Worm (Caenorhabditis elegans) whole organism, L4 larva: ENCODE results near the gene cyld-1.

Experiments used
- R02D3.7 ChIP-seq: fragments of 150-350 bp; sonication (generic microtip); optimal IDR thresholded peaks from 3 replicates; lab custom pipeline; 2014; ENCODE audit warnings: missing biosample characterization, missing genetic modification characterization
- ZK337.2 ChIP-seq: fragments of 200-800 bp; sonication (Bioruptor generic); IDR thresholded peaks from 2 replicates; pipeline ENCODE4 v1.3.6; 2022; ENCODE audit warnings: missing genetic modification reagents, missing genetic modification characterization, missing compliant biosample characterization
- ZK546.5 ChIP-seq, 2 experiments: sonication (generic microtip); optimal IDR thresholded peaks; 2 replicates each; lab custom pipeline; 2017; ENCODE audit warnings: missing biosample characterization in 2 of 2, missing genetic modification characterization in 2 of 2
- daf-16 ChIP-seq, 3 experiments: sonication (generic microtip); optimal IDR thresholded peaks; 2 replicates each; lab custom pipeline; 2016 to 2017; ENCODE audit warnings: missing genetic modification characterization in 3 of 3, missing genetic modification reagents in 3 of 3, mild to moderate bottlenecking in 2 of 3, missing compliant biosample characterization in 2 of 3, missing biosample characterization in 1 of 3, moderate library complexity in 1 of 3
- fos-1 ChIP-seq: fragments of 150-350 bp; optimal IDR thresholded peaks from 2 replicates; lab custom pipeline; 2014; ENCODE audit warnings: missing biosample characterization, missing genetic modification characterization
- nhr-11 ChIP-seq: fragments of 150-350 bp; optimal IDR thresholded peaks from 2 replicates; lab custom pipeline; 2014; ENCODE audit warnings: missing biosample characterization, missing genetic modification characterization
- nhr-76 ChIP-seq: fragments of 150-350 bp; optimal IDR thresholded peaks from 2 replicates; lab custom pipeline; 2014; ENCODE audit warnings: missing biosample characterization, missing genetic modification characterization
- skn-1 ChIP-seq: fragments of 150-350 bp; optimal IDR thresholded peaks from 2 replicates; lab custom pipeline; 2014; ENCODE audit warnings: missing biosample characterization, missing genetic modification characterization
- unc-130 ChIP-seq: sonication (generic microtip); optimal IDR thresholded peaks from 2 replicates; lab custom pipeline; 2016; ENCODE audit warnings: missing genetic modification reagents, missing genetic modification characterization, missing compliant biosample characterization
- unc-39 ChIP-seq: sonication (generic microtip); optimal IDR thresholded peaks from 2 replicates; lab custom pipeline; 2017; ENCODE audit warnings: missing biosample characterization, missing genetic modification characterization
- ztf-11 ChIP-seq: fragments of 150-350 bp; optimal IDR thresholded peaks from 2 replicates; lab custom pipeline; 2014; ENCODE audit warnings: missing biosample characterization, missing genetic modification characterization

DNA sequence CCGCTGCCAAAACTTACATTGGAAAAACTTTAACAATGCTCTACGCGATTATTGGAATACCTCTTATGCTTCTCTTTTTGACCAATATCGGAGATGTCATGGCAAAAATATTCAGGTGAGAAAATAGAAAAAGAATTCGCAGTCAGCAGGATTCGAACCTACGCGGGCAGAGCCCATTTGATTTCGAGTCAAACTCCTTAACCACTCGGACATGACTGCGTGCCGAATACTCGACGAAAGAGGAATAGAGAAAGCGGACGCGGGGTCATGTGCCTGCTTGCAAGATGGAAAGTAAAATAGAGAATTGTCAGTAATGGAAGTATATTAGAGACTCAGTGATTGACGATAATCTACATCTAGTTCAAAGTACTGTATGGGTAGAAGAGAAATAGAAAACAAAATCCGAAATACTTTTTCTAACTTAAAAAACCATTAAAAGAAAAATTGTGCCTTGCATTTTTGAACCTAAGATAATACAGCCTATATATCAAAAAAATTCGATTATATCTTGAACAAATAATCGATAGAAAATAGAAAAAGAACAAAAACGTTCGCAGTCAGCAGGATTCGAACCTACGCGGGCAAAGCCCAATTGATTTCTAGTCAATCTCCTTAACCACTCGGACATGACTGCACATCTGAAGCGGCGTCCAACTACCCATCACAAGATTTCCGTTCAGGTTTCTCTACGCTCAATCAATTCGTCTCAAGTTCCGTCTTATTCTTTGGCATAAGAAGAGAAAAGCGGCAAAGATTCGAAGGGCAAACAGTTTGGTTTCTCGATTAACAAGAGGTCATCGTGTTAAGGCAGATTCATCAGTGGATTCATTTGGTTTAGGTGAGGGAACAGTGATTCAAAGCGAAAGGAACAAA lies 48.8 kb downstream of the cyld-1 start:
- TF ChIP-seq skn-1 = no peak
- TF ChIP-seq fos-1 (tag; lab: Kevin White, UChicago) = no peak
- no peak for TF ChIP-seq R02D3.7 (tag; lab: Kevin White, UChicago)
- no peak for TF ChIP-seq ZK546.5 (tag; optimal IDR thresholded peaks at IDR 0.05; lab: Kevin White, UChicago)
- TF ChIP-seq ztf-11 (tag; lab: Kevin White, UChicago) = no peak
- TF ChIP-seq nhr-76 (tag; lab: Kevin White, UChicago) = no peak
- peak; percentile 85 for TF ChIP-seq ZK337.2 (GFP tag; lab: Robert Waterston, UW)
- TF ChIP-seq unc-130 (GFP tag; lab: Kevin White, UChicago) = peak; percentile 36
- TF ChIP-seq unc-39 (tag; lab: Kevin White, UChicago) = no peak
- peak; percentile 5 for TF ChIP-seq nhr-11 (tag; lab: Kevin White, UChicago)
- peak in 1 of 2 experiments; percentile 18 for TF ChIP-seq daf-16 (GFP tag; optimal IDR thresholded peaks at IDR 0.05; lab: Kevin White, UChicago)
- TF ChIP-seq daf-16 (tag; optimal IDR thresholded peaks at IDR 0.05; lab: Kevin White, UChicago) = peak; percentile 40
